Fruit fly (Drosophila melanogaster) whole organism, embryonic: ENCODE results near the gene CG31230.

Source experiments
- Ada2b ChIP-seq: fragments of 200-800 bp; sonication (Bioruptor generic); IDR thresholded peaks from 2 replicates; pipeline ENCODE4 v1.3.6; 2022; ENCODE audit warnings: missing biosample characterization, missing genetic modification characterization
- Antp ChIP-seq: fragments of 200-800 bp; sonication (Bioruptor generic); optimal IDR thresholded peaks from 3 replicates; lab custom pipeline; 2016; ENCODE audit warnings: missing biosample characterization, missing genetic modification characterization
- Atf-2 ChIP-seq: fragments of 200-800 bp; sonication (Bioruptor generic); optimal IDR thresholded peaks from 2 replicates; lab custom pipeline; 2016; ENCODE audit warnings: missing biosample characterization, missing genetic modification characterization
- Blimp-1 ChIP-seq: fragments of 200-800 bp; sonication (Bioruptor generic); optimal IDR thresholded peaks from 3 replicates; lab custom pipeline; 2018; ENCODE audit warnings: missing biosample characterization, missing genetic modification characterization, mild to moderate bottlenecking, moderate library complexity, missing genetic modification reagents
- CG10209 ChIP-seq: fragments of 200-800 bp; sonication (Bioruptor generic); optimal IDR thresholded peaks from 3 replicates; lab custom pipeline; 2017; ENCODE audit warnings: missing biosample characterization, mild to moderate bottlenecking, missing genetic modification characterization, missing genetic modification reagents
- CG10366 ChIP-seq: fragments of 200-800 bp; sonication (Bioruptor generic); IDR thresholded peaks from 2 replicates; pipeline ENCODE4 v1.3.6; 2022; ENCODE audit warnings: missing biosample characterization, missing genetic modification characterization
- CG11696 ChIP-seq: fragments of 200-800 bp; sonication (Bioruptor generic); IDR thresholded peaks from 2 replicates; pipeline ENCODE4 v1.3.6; 2022; ENCODE audit warnings: missing biosample characterization, missing genetic modification characterization
- CG12299 ChIP-seq: fragments of 200-800 bp; sonication (Bioruptor generic); optimal IDR thresholded peaks from 2 replicates; lab custom pipeline; 2018; ENCODE audit warnings: missing biosample characterization, mild to moderate bottlenecking, missing genetic modification characterization
- CG13287 ChIP-seq: fragments of 200-800 bp; sonication (Bioruptor generic); IDR thresholded peaks from 2 replicates; pipeline ENCODE4 v1.3.6; 2022; ENCODE audit warnings: missing biosample characterization, missing genetic modification characterization; ENCODE audit not compliant: partially characterized antibody
- CG14710 ChIP-seq: fragments of 200-800 bp; sonication (Bioruptor generic); optimal IDR thresholded peaks from 3 replicates; lab custom pipeline; 2019; ENCODE audit warnings: missing biosample characterization, mild to moderate bottlenecking, missing genetic modification characterization, moderate library complexity
- CG15073 ChIP-seq: fragments of 200-800 bp; sonication (Bioruptor generic); optimal IDR thresholded peaks from 2 replicates; lab custom pipeline; 2016; ENCODE audit warnings: missing biosample characterization, missing genetic modification characterization
- CG15696 ChIP-seq: fragments of 200-800 bp; sonication (Bioruptor generic); optimal IDR thresholded peaks from 2 replicates; lab custom pipeline; 2019; ENCODE audit warnings: missing biosample characterization, mild to moderate bottlenecking, missing genetic modification characterization, moderate library complexity
- CG1647 ChIP-seq: fragments of 200-800 bp; sonication (Bioruptor generic); optimal IDR thresholded peaks from 3 replicates; lab custom pipeline; 2016; ENCODE audit warnings: missing biosample characterization, missing genetic modification characterization
- CG18262 ChIP-seq: fragments of 200-800 bp; optimal IDR thresholded peaks from 3 replicates; lab custom pipeline; 2019; ENCODE audit warnings: missing biosample characterization, mild to moderate bottlenecking, missing genetic modification characterization, moderate library complexity
- CG30020 ChIP-seq: fragments of 200-800 bp; optimal IDR thresholded peaks from 2 replicates; lab custom pipeline; 2019; ENCODE audit warnings: missing biosample characterization, mild to moderate bottlenecking, missing genetic modification characterization, moderate library complexity
- CG3726 ChIP-seq: fragments of 200-800 bp; sonication (Bioruptor generic); IDR thresholded peaks from 3 replicates; pipeline ENCODE4, ENCODE4 v1.3.6; 2022; ENCODE audit warnings: missing biosample characterization, missing genetic modification characterization
- CG4360 ChIP-seq: fragments of 200-800 bp; sonication (Bioruptor generic); IDR thresholded peaks from 2 replicates; pipeline ENCODE4 v1.3.6; 2022; ENCODE audit warnings: missing biosample characterization, missing genetic modification characterization
- CG6272 ChIP-seq: fragments of 200-800 bp; sonication (Bioruptor generic); IDR thresholded peaks from 2 replicates; pipeline ENCODE4 v1.3.6; 2022; ENCODE audit warnings: missing biosample characterization, missing genetic modification characterization
- Dfd ChIP-seq, 2 experiments: fragments of >200 bp; optimal IDR thresholded peaks; 2 replicates each; lab custom pipeline; 2017; ENCODE audit warnings: missing biosample characterization in 2 of 2, missing genetic modification characterization in 2 of 2
- E2f1 ChIP-seq: fragments of 200-800 bp; sonication (Bioruptor generic); IDR thresholded peaks from 2 replicates; pipeline ENCODE4 v1.3.6; 2022; ENCODE audit warnings: missing biosample characterization, missing genetic modification characterization
- Ets65A ChIP-seq: fragments of 200-800 bp; sonication (Bioruptor generic); peaks from one replicate; lab custom pipeline; 2016; ENCODE audit warnings: missing biosample characterization, missing genetic modification characterization
- Fer2 ChIP-seq: fragments of 200-800 bp; sonication (Bioruptor generic); optimal IDR thresholded peaks from 2 replicates; lab custom pipeline; 2018; ENCODE audit warnings: missing biosample characterization, mild to moderate bottlenecking, missing genetic modification characterization, moderate library complexity
- Gug ChIP-seq: fragments of 200-800 bp; sonication (Bioruptor generic); IDR thresholded peaks from 4 replicates; pipeline ENCODE4 v1.3.6; 2022; ENCODE audit warnings: missing biosample characterization, missing genetic modification characterization
- HLH54F ChIP-seq: fragments of 200-800 bp; sonication (Bioruptor generic); optimal IDR thresholded peaks from 3 replicates; lab custom pipeline; 2016; ENCODE audit warnings: missing biosample characterization, missing genetic modification characterization
- Hey ChIP-seq: fragments of 200-800 bp; sonication (Bioruptor generic); optimal IDR thresholded peaks from 3 replicates; lab custom pipeline; 2018; ENCODE audit warnings: missing biosample characterization, mild to moderate bottlenecking, missing genetic modification characterization
- HmgD ChIP-seq: fragments of 200-800 bp; sonication (Bioruptor generic); optimal IDR thresholded peaks from 3 replicates; lab custom pipeline; 2016; ENCODE audit warnings: missing biosample characterization, missing genetic modification characterization
- Hmx ChIP-seq: fragments of 200-800 bp; sonication (Bioruptor generic); optimal IDR thresholded peaks from 2 replicates; lab custom pipeline; 2016; ENCODE audit warnings: missing biosample characterization, missing genetic modification characterization
- NC2α ChIP-seq: fragments of 200-800 bp; sonication (Bioruptor generic); optimal IDR thresholded peaks from 2 replicates; lab custom pipeline; 2016; ENCODE audit warnings: missing biosample characterization, missing genetic modification characterization
- Nf-YC ChIP-seq: fragments of 200-800 bp; optimal IDR thresholded peaks from 3 replicates; lab custom pipeline; 2019; ENCODE audit warnings: missing biosample characterization, mild to moderate bottlenecking, missing genetic modification characterization, moderate library complexity
- Spps ChIP-seq: fragments of 200-800 bp; sonication (Bioruptor generic); optimal IDR thresholded peaks from 2 replicates; lab custom pipeline; 2018; ENCODE audit warnings: missing biosample characterization, mild to moderate bottlenecking, missing genetic modification characterization
- Sry-β ChIP-seq: fragments of 200-800 bp; sonication (Bioruptor generic); optimal IDR thresholded peaks from 2 replicates; lab custom pipeline; 2018; ENCODE audit warnings: missing biosample characterization, mild to moderate bottlenecking, missing genetic modification characterization, moderate library complexity
- ac ChIP-seq: fragments of 200-800 bp; sonication (Bioruptor generic); optimal IDR thresholded peaks from 3 replicates; lab custom pipeline; 2017; ENCODE audit warnings: missing biosample characterization, mild to moderate bottlenecking, missing genetic modification characterization
- ap ChIP-seq: fragments of 200-800 bp; sonication (Bioruptor generic); IDR thresholded peaks from 2 replicates; pipeline ENCODE4 v1.3.6; 2022; ENCODE audit warnings: missing biosample characterization, missing genetic modification characterization
- ash1 ChIP-seq: fragments of 200-800 bp; sonication (Bioruptor generic); optimal IDR thresholded peaks from 2 replicates; lab custom pipeline; 2018; ENCODE audit warnings: missing biosample characterization, mild to moderate bottlenecking, missing genetic modification characterization
- danr ChIP-seq: fragments of 200-800 bp; sonication (Bioruptor generic); IDR thresholded peaks from 2 replicates; pipeline ENCODE4 v1.3.6; 2022; ENCODE audit warnings: missing biosample characterization, missing genetic modification characterization
- fru ChIP-seq: fragments of >200 bp; optimal IDR thresholded peaks from 2 replicates; lab custom pipeline; 2017
- ftz-f1 ChIP-seq: fragments of 200-800 bp; sonication (Bioruptor generic); optimal IDR thresholded peaks from 2 replicates; lab custom pipeline; 2016; ENCODE audit warnings: missing biosample characterization, missing genetic modification characterization
- gro ChIP-seq: fragments of 200-800 bp; sonication (Bioruptor generic); optimal IDR thresholded peaks from 2 replicates; lab custom pipeline; 2016; ENCODE audit warnings: missing biosample characterization, missing genetic modification characterization
- ham ChIP-seq: fragments of 200-800 bp; sonication (Bioruptor generic); IDR thresholded peaks from 2 replicates; pipeline ENCODE4 v1.3.6; 2022; ENCODE audit warnings: missing biosample characterization, missing genetic modification characterization
- hb ChIP-seq: fragments of 200-800 bp; sonication (Bioruptor generic); IDR thresholded peaks from 3 replicates; pipeline ENCODE4 v1.3.6; 2022; ENCODE audit warnings: missing biosample characterization, missing genetic modification characterization; ENCODE audit not compliant: partially characterized antibody
- hkb ChIP-seq, 2 experiments: fragments of 200-800 bp in 1 of 2; fragments of >200 bp in 1 of 2; sonication (Bioruptor generic) in 1 of 2; IDR thresholded peaks in 1 of 2; optimal IDR thresholded peaks in 1 of 2; 2 replicates each; pipeline versions ENCODE4 v1.3.6 to Lab custom; 2017 to 2022; ENCODE audit warnings: missing biosample characterization in 1 of 2, missing genetic modification characterization in 1 of 2
- hth ChIP-seq: fragments of >200 bp; optimal IDR thresholded peaks from 2 replicates; lab custom pipeline; 2017; ENCODE audit warnings: inconsistent platforms
- lab ChIP-seq: fragments of 200-800 bp; sonication (Bioruptor generic); optimal IDR thresholded peaks from 3 replicates; lab custom pipeline; 2017; ENCODE audit warnings: missing biosample characterization, missing genetic modification characterization, mild to moderate bottlenecking, moderate library complexity, missing genetic modification reagents
- prd ChIP-seq, 3 experiments: fragments of >200 bp in 2 of 3; fragments of 200-800 bp in 1 of 3; sonication (Bioruptor generic) in 1 of 3; optimal IDR thresholded peaks in 2 of 3; IDR thresholded peaks in 1 of 3; 2 replicates in 2 of 3; 3 replicates in 1 of 3; pipeline versions ENCODE4 v1.3.6 to Lab custom; 2017 to 2022; ENCODE audit warnings: missing biosample characterization in 1 of 3, missing genetic modification characterization in 1 of 3
- salm ChIP-seq: fragments of 200-800 bp; sonication (Bioruptor generic); optimal IDR thresholded peaks from 2 replicates; lab custom pipeline; 2018; ENCODE audit warnings: missing biosample characterization, mild to moderate bottlenecking, missing genetic modification characterization
- sd ChIP-seq: fragments of 200-800 bp; sonication (Bioruptor generic); optimal IDR thresholded peaks from 3 replicates; lab custom pipeline; 2018; ENCODE audit warnings: missing biosample characterization, mild to moderate bottlenecking, missing genetic modification characterization, moderate library complexity
- tap ChIP-seq: fragments of 200-800 bp; optimal IDR thresholded peaks from 3 replicates; lab custom pipeline; 2019; ENCODE audit warnings: missing biosample characterization, mild to moderate bottlenecking, missing genetic modification characterization, moderate library complexity
- unc-4 ChIP-seq: fragments of 200-800 bp; sonication (Bioruptor generic); IDR thresholded peaks from 2 replicates; pipeline ENCODE4 v1.3.6; 2022; ENCODE audit warnings: missing biosample characterization, missing genetic modification characterization; ENCODE audit not compliant: partially characterized antibody
- vvl ChIP-seq: fragments of 200-800 bp; sonication (Bioruptor generic); IDR thresholded peaks from 2 replicates; pipeline ENCODE4 v1.3.6; 2022; ENCODE audit warnings: missing biosample characterization, missing genetic modification characterization
- zfh2 ChIP-seq: fragments of 200-800 bp; sonication (Bioruptor generic); optimal IDR thresholded peaks from 2 replicates; lab custom pipeline; 2016; ENCODE audit warnings: missing biosample characterization, missing genetic modification characterization

The CG31230 gene

dm6 chr3R:18670441-18671111, 903 bp upstream of the CG31230 start (continued):
- TF ChIP-seq gro (GFP tag; lab: Kevin White, UChicago), result no peak
- no peak for TF ChIP-seq ham (GFP tag; lab: Robert Waterston, UW)
- peak; percentile 95 for TF ChIP-seq Blimp-1 (GFP tag; lab: Kevin White, UChicago)
- TF ChIP-seq vvl (GFP tag; lab: Robert Waterston, UW), result 0 out of 2 replicates have a peak, but pooled peaks have one; percentile 19
- no peak for TF ChIP-seq Antp (GFP tag; lab: Kevin White, UChicago)
- no peak for TF ChIP-seq HLH54F (GFP tag; lab: Kevin White, UChicago)
- no peak for TF ChIP-seq ftz-f1 (GFP tag; lab: Kevin White, UChicago)
- no peak for TF ChIP-seq hth (lab: Kevin White, UChicago)
- TF ChIP-seq CG10366 (GFP tag; lab: Robert Waterston, UW), result no peak
- no peak for TF ChIP-seq hb (GFP tag; lab: Robert Waterston, UW)
- no peak for TF ChIP-seq ac
- TF ChIP-seq tap (tag; lab: Kevin White, UChicago), result peak; percentile 53
- TF ChIP-seq Hey (tag; lab: Kevin White, UChicago), result no peak
- no peak for TF ChIP-seq ap (GFP tag; lab: Robert Waterston, UW)
- no peak for TF ChIP-seq lab (GFP tag; lab: Kevin White, UChicago)
- TF ChIP-seq prd (optimal IDR thresholded peaks at IDR 0.05; lab: Kevin White, UChicago), result no peak
- peak; percentile 51 for TF ChIP-seq prd (GFP tag; IDR thresholded peaks at IDR 0.05; lab: Robert Waterston, UW)
- TF ChIP-seq unc-4 (GFP tag; lab: Robert Waterston, UW), result no peak
- no peak for TF ChIP-seq CG30020
- peak; percentile 88 for TF ChIP-seq Ets65A
- no peak for TF ChIP-seq NC2α (GFP tag; lab: Kevin White, UChicago)
- TF ChIP-seq Gug (GFP tag; lab: Robert Waterston, UW), result no peak
- TF ChIP-seq zfh2 (GFP tag; lab: Kevin White, UChicago), result peak; percentile 5
- no peak for TF ChIP-seq Ada2b (GFP tag; lab: Robert Waterston, UW)
- TF ChIP-seq salm (tag; lab: Kevin White, UChicago), result peak; percentile 51
- no peak for TF ChIP-seq Sry-β (GFP tag; lab: Kevin White, UChicago)
- TF ChIP-seq hkb (optimal IDR thresholded peaks at IDR 0.05; lab: Kevin White, UChicago), result no peak
- peak; percentile 70; the same call in 1 of the 2 replicates for TF ChIP-seq hkb (GFP tag; IDR thresholded peaks at IDR 0.05; lab: Robert Waterston, UW)
- no peak for TF ChIP-seq CG15073 (GFP tag; lab: Kevin White, UChicago)
- no peak for TF ChIP-seq Spps
- no peak for TF ChIP-seq Atf-2 (GFP tag; lab: Kevin White, UChicago)
- TF ChIP-seq Fer2 (tag; lab: Kevin White, UChicago), result peak; percentile 51
- no peak for TF ChIP-seq Nf-YC
- no peak for TF ChIP-seq ash1
- no peak for TF ChIP-seq CG11696 (GFP tag; lab: Robert Waterston, UW)
- no peak for TF ChIP-seq CG13287
- TF ChIP-seq CG4360 (GFP tag; lab: Robert Waterston, UW), result no peak
- peak; percentile 73 for TF ChIP-seq CG18262 (tag; lab: Kevin White, UChicago)
- no peak for TF ChIP-seq HmgD (GFP tag; lab: Kevin White, UChicago)
- peak; percentile 47 for TF ChIP-seq CG12299 (tag; lab: Kevin White, UChicago)
- TF ChIP-seq CG15696 (tag; lab: Kevin White, UChicago), result peak; percentile 67
- no peak for TF ChIP-seq CG3726
- TF ChIP-seq Hmx (GFP tag; lab: Kevin White, UChicago), result no peak
- no peak for TF ChIP-seq fru (lab: Kevin White, UChicago)
- no peak for TF ChIP-seq danr (GFP tag; lab: Robert Waterston, UW)
- TF ChIP-seq CG6272 (GFP tag; lab: Robert Waterston, UW), result no peak
- peak; percentile 12 for TF ChIP-seq CG14710 (tag; lab: Kevin White, UChicago)
- no peak for TF ChIP-seq Dfd (GFP tag; optimal IDR thresholded peaks at IDR 0.05; lab: Kevin White, UChicago)
- peak; percentile 2 for TF ChIP-seq CG10209
- TF ChIP-seq E2f1 (GFP tag; lab: Robert Waterston, UW), result peak; percentile 40
- TF ChIP-seq CG1647, result no peak
- no peak for TF ChIP-seq sd (tag; lab: Kevin White, UChicago)
